Fruit fly (Drosophila melanogaster): ENCODE results near the gene bard.

bard gene

dm6 chr3R:18121385-18122151 lies 40.7 kb downstream of the bard start (continued):
- TF ChIP-seq Rel (GFP tag; optimal IDR thresholded peaks at IDR 0.05) = peak; percentile 13
- TF ChIP-seq Rel (tag; optimal IDR thresholded peaks at IDR 0.05) = no peak
- TF ChIP-seq N (GFP tag; optimal IDR thresholded peaks at IDR 0.05) = no peak

- peak; percentile 19 for TF ChIP-seq sage (GFP tag; optimal IDR thresholded peaks at IDR 0.05)
- TF ChIP-seq CG9705 (GFP tag; optimal IDR thresholded peaks at IDR 0.05) = peak; percentile 57
- TF ChIP-seq pan (optimal IDR thresholded peaks at IDR 0.05) = no peak
- TF ChIP-seq CrebA (GFP tag; optimal IDR thresholded peaks at IDR 0.05; ENCODE audit: borderline replicate concordance) = no peak
- TF ChIP-seq Abd-B (GFP tag; optimal IDR thresholded peaks at IDR 0.05) = no peak
- peak; percentile 81 for TF ChIP-seq fru (GFP tag; optimal IDR thresholded peaks at IDR 0.05)
- TF ChIP-seq rgr (GFP tag; optimal IDR thresholded peaks at IDR 0.05) = peak; percentile 74
- TF ChIP-seq h (GFP tag; optimal IDR thresholded peaks at IDR 0.05) = peak; percentile 84
- TF ChIP-seq Rel (GFP tag; optimal IDR thresholded peaks at IDR 0.05) = no peak
- TF ChIP-seq Rel (tag; optimal IDR thresholded peaks at IDR 0.05) = no peak
- peak; percentile 29 for TF ChIP-seq Jra (GFP tag; optimal IDR thresholded peaks at IDR 0.05)
- no peak for TF ChIP-seq GATAd (GFP tag; optimal IDR thresholded peaks at IDR 0.05)
- peak; percentile 45 for TF ChIP-seq sv (GFP tag; optimal IDR thresholded peaks at IDR 0.05)
- TF ChIP-seq Hnf4 (GFP tag; optimal IDR thresholded peaks at IDR 0.05) = peak; percentile 67
- no peak for TF ChIP-seq usp (GFP tag; optimal IDR thresholded peaks at IDR 0.05)
- TF ChIP-seq brk (GFP tag; optimal IDR thresholded peaks at IDR 0.05) = no peak
- peak; percentile 40 for TF ChIP-seq tai (GFP tag; optimal IDR thresholded peaks at IDR 0.05)
- TF ChIP-seq psq (GFP tag; optimal IDR thresholded peaks at IDR 0.05) = peak; percentile 58
- peak; percentile 77 for TF ChIP-seq br (GFP tag; optimal IDR thresholded peaks at IDR 0.05)
- TF ChIP-seq woc (GFP tag; optimal IDR thresholded peaks at IDR 0.05) = peak; percentile 69
- TF ChIP-seq jim (GFP tag; optimal IDR thresholded peaks at IDR 0.05) = no peak
- no peak for TF ChIP-seq lola (GFP tag; optimal IDR thresholded peaks at IDR 0.05)
- no peak for TF ChIP-seq N (GFP tag; optimal IDR thresholded peaks at IDR 0.05)
- no peak for TF ChIP-seq Mio (GFP tag; optimal IDR thresholded peaks at IDR 0.05)
- TF ChIP-seq dl (GFP tag; optimal IDR thresholded peaks at IDR 0.05; ENCODE audit: insufficient read depth in 1 of 2, partially characterized antibody in 2 of 2) = no peak
- peak; percentile 57 for TF ChIP-seq dmrt93B (GFP tag; optimal IDR thresholded peaks at IDR 0.05)
- TF ChIP-seq Sp1 (GFP tag; optimal IDR thresholded peaks at IDR 0.05) = peak; percentile 60
- TF ChIP-seq HLH106 (tag; optimal IDR thresholded peaks at IDR 0.05) = peak; percentile 89
- peak; percentile 21 for TF ChIP-seq CG32264 (GFP tag; optimal IDR thresholded peaks at IDR 0.05)
- TF ChIP-seq OdsH (GFP tag; optimal IDR thresholded peaks at IDR 0.05) = peak; percentile 69
- TF ChIP-seq ey (GFP tag; optimal IDR thresholded peaks at IDR 0.05) = peak; percentile 81
- peak in 1 of 2 experiments; percentile 81 for TF ChIP-seq foxo (GFP tag; optimal IDR thresholded peaks at IDR 0.05)
Observed at dm6 chr3R:18125023-18125630, 44.3 kb downstream of the bard start.

- no peak for TF ChIP-seq jim (GFP tag; optimal IDR thresholded peaks at IDR 0.05)
- no peak for TF ChIP-seq N (GFP tag; optimal IDR thresholded peaks at IDR 0.05)
- TF ChIP-seq Dfd (GFP tag; optimal IDR thresholded peaks at IDR 0.05) = peak; percentile 89
Observed at dm6 chr3R:18130720-18131119, 49.9 kb downstream of the bard start.

Measured in whole organism, wandering third instar larva.